Fruit fly (Drosophila melanogaster) whole organism, adult: ENCODE results near the gene CG32445.

Source experiments
- CG11617 ChIP-seq: fragments of 200-800 bp; sonication (Bioruptor generic); optimal IDR thresholded peaks from 2 replicates; lab custom pipeline; 2017; ENCODE audit warnings: mild to moderate bottlenecking, missing biosample characterization, missing genetic modification reagents, missing genetic modification characterization
- CG12768 ChIP-seq: fragments of 200-800 bp; sonication (Bioruptor generic); optimal IDR thresholded peaks from 2 replicates; lab custom pipeline; 2017; ENCODE audit warnings: missing biosample characterization, missing genetic modification characterization, mild to moderate bottlenecking, moderate library complexity, missing genetic modification reagents
- CG14711 ChIP-seq: fragments of 200-800 bp; sonication (Bioruptor generic); optimal IDR thresholded peaks from 2 replicates; lab custom pipeline; 2018; ENCODE audit warnings: missing biosample characterization, mild to moderate bottlenecking, missing genetic modification characterization, moderate library complexity
- CG1620 ChIP-seq: fragments of 200-800 bp; sonication (Bioruptor generic); optimal IDR thresholded peaks from 2 replicates; lab custom pipeline; 2016; ENCODE audit warnings: missing biosample characterization, missing genetic modification characterization
- CG33017 ChIP-seq: fragments of 200-800 bp; sonication (Bioruptor generic); optimal IDR thresholded peaks from 2 replicates; lab custom pipeline; 2018; ENCODE audit warnings: missing biosample characterization, mild to moderate bottlenecking, missing genetic modification characterization, moderate library complexity
- CG5204 ChIP-seq: fragments of 200-800 bp; sonication (Bioruptor generic); optimal IDR thresholded peaks from 2 replicates; lab custom pipeline; 2016; ENCODE audit warnings: missing biosample characterization, missing genetic modification characterization
- CG7045 ChIP-seq: fragments of 200-800 bp; sonication (Bioruptor generic); optimal IDR thresholded peaks from 2 replicates; lab custom pipeline; 2017; ENCODE audit warnings: missing biosample characterization, mild to moderate bottlenecking, missing genetic modification characterization
- CG7101 ChIP-seq: fragments of 200-800 bp; sonication (Bioruptor generic); optimal IDR thresholded peaks from 2 replicates; lab custom pipeline; 2018; ENCODE audit warnings: missing biosample characterization, mild to moderate bottlenecking, missing genetic modification characterization, moderate library complexity
- Clk ChIP-seq: fragments of 200-800 bp; sonication (Bioruptor generic); optimal IDR thresholded peaks from 2 replicates; lab custom pipeline; 2017; ENCODE audit warnings: missing biosample characterization, missing genetic modification characterization
- Crg-1 ChIP-seq: fragments of 200-800 bp; sonication (Bioruptor generic); optimal IDR thresholded peaks from 2 replicates; lab custom pipeline; 2016; ENCODE audit warnings: missing biosample characterization, missing genetic modification characterization
- Hr96 ChIP-seq: fragments of 200-800 bp; sonication (Bioruptor generic); optimal IDR thresholded peaks from 2 replicates; lab custom pipeline; 2016; ENCODE audit warnings: missing biosample characterization, missing genetic modification characterization
- Mnt ChIP-seq: fragments of 200-800 bp; sonication (Bioruptor generic); optimal IDR thresholded peaks from 2 replicates; lab custom pipeline; 2016; ENCODE audit warnings: missing biosample characterization, mild to moderate bottlenecking, missing genetic modification characterization
- bab1 ChIP-seq: fragments of 200-800 bp; sonication (Bioruptor generic); optimal IDR thresholded peaks from 3 replicates; lab custom pipeline; 2019; ENCODE audit warnings: missing biosample characterization, mild to moderate bottlenecking, missing genetic modification characterization, moderate library complexity
- cic ChIP-seq: fragments of 200-800 bp; sonication (Bioruptor generic); optimal IDR thresholded peaks from 2 replicates; lab custom pipeline; 2017; ENCODE audit warnings: missing biosample characterization, mild to moderate bottlenecking, missing genetic modification characterization, moderate library complexity
- cnc ChIP-seq, 2 experiments: fragments of >200 bp; optimal IDR thresholded peaks; 2 replicates each; lab custom pipeline; 2017
- kay ChIP-seq: fragments of 200-800 bp; sonication (Bioruptor generic); peaks from one replicate; lab custom pipeline; 2016; ENCODE audit warnings: missing biosample characterization, missing genetic modification characterization, borderline replicate concordance
- ovo ChIP-seq: fragments of 200-800 bp; sonication (Bioruptor generic); optimal IDR thresholded peaks from 2 replicates; lab custom pipeline; 2016; ENCODE audit warnings: missing biosample characterization, missing genetic modification characterization
- pad ChIP-seq: fragments of 200-800 bp; sonication (Bioruptor generic); optimal IDR thresholded peaks from 3 replicates; lab custom pipeline; 2017; ENCODE audit warnings: missing biosample characterization, missing genetic modification characterization, mild to moderate bottlenecking, moderate library complexity, missing genetic modification reagents
- tj ChIP-seq: fragments of 200-800 bp; sonication (Bioruptor generic); optimal IDR thresholded peaks from 3 replicates; lab custom pipeline; 2017; ENCODE audit warnings: missing biosample characterization, mild to moderate bottlenecking, missing genetic modification characterization, moderate library complexity
- toe ChIP-seq: fragments of 200-800 bp; sonication (Bioruptor generic); optimal IDR thresholded peaks from 2 replicates; lab custom pipeline; 2016; ENCODE audit warnings: missing biosample characterization, missing genetic modification characterization

Gene CG32445

dm6 chr3L:21683942-21684341 is 44.8 kb downstream of the CG32445 start, which contains the start of gene Sfp78E:
TSS of gene Sfp78E (minus strand) at chr3L:21684042.
- TF ChIP-seq CG7101 (tag; lab: Kevin White, UChicago) = no peak
- no peak for TF ChIP-seq cic (GFP tag; lab: Kevin White, UChicago)
- no peak for TF ChIP-seq CG33017 (tag; lab: Kevin White, UChicago)
- no peak for TF ChIP-seq Hr96 (GFP tag; lab: Kevin White, UChicago)
- TF ChIP-seq pad (GFP tag; lab: Kevin White, UChicago) = no peak
- TF ChIP-seq CG1620 (GFP tag; lab: Kevin White, UChicago) = no peak
- TF ChIP-seq toe (GFP tag; lab: Kevin White, UChicago) = no peak
- no peak for TF ChIP-seq kay (GFP tag; lab: Kevin White, UChicago)
- TF ChIP-seq Clk (GFP tag; lab: Kevin White, UChicago) = no peak
- no peak for TF ChIP-seq CG7045 (GFP tag; lab: Kevin White, UChicago)
- TF ChIP-seq ovo = no peak
- no peak for TF ChIP-seq cnc (optimal IDR thresholded peaks at IDR 0.05; lab: Kevin White, UChicago)
- no peak for TF ChIP-seq CG11617 (GFP tag; lab: Kevin White, UChicago)
- TF ChIP-seq CG5204 (GFP tag; lab: Kevin White, UChicago) = no peak
- no peak for TF ChIP-seq tj
- no peak for TF ChIP-seq CG12768 (GFP tag; lab: Kevin White, UChicago)
- no peak for TF ChIP-seq bab1 (GFP tag; lab: Kevin White, UChicago)

dm6 chr3L:21685753-21686152 is 46.6 kb downstream of the CG32445 start:
- TF ChIP-seq CG1620 (GFP tag; lab: Kevin White, UChicago) = no peak
- TF ChIP-seq CG11617 (GFP tag; lab: Kevin White, UChicago) = no peak

- TF ChIP-seq tj = no peak
- no peak for TF ChIP-seq pad (GFP tag; lab: Kevin White, UChicago)
- TF ChIP-seq CG33017 (tag; lab: Kevin White, UChicago) = no peak
- TF ChIP-seq Hr96 (GFP tag; lab: Kevin White, UChicago) = no peak
- TF ChIP-seq cic (GFP tag; lab: Kevin White, UChicago) = no peak
- TF ChIP-seq CG11617 (GFP tag; lab: Kevin White, UChicago) = no peak
- TF ChIP-seq CG12768 (GFP tag; lab: Kevin White, UChicago) = no peak
- TF ChIP-seq Clk (GFP tag; lab: Kevin White, UChicago) = no peak
- TF ChIP-seq CG7101 (tag; lab: Kevin White, UChicago) = no peak
- TF ChIP-seq Mnt (GFP tag; lab: Kevin White, UChicago) = no peak
- TF ChIP-seq cnc (optimal IDR thresholded peaks at IDR 0.05; lab: Kevin White, UChicago) = no peak
- no peak for TF ChIP-seq Crg-1 (GFP tag; lab: Kevin White, UChicago)
- TF ChIP-seq CG14711 (tag; lab: Kevin White, UChicago) = no peak
- TF ChIP-seq toe (GFP tag; lab: Kevin White, UChicago) = no peak
- no peak for TF ChIP-seq CG1620 (GFP tag; lab: Kevin White, UChicago)
These were observed 49.5 kb downstream of the CG32445 start for dm6 chr3L:21688607-21689129.
